Worm (Caenorhabditis elegans) whole organism, L4 larva: ENCODE data around the gene C16C8.22.

Experiments used
- F10B5.3 ChIP-seq: sonication (generic microtip); optimal IDR thresholded peaks from 2 replicates; lab custom pipeline; 2016; ENCODE audit warnings: mild to moderate bottlenecking, missing genetic modification characterization, missing compliant biosample characterization
- F26F4.8 ChIP-seq: fragments of 200-800 bp; sonication (Bioruptor generic); conservative IDR thresholded peaks from 2 replicates; pipeline ENCODE4 v1.3.6; 2022; ENCODE audit warnings: missing genetic modification characterization, missing compliant biosample characterization
- F37D6.2 ChIP-seq: sonication (generic microtip); optimal IDR thresholded peaks from 2 replicates; lab custom pipeline; 2016; ENCODE audit warnings: mild to moderate bottlenecking, missing genetic modification characterization, missing compliant biosample characterization
- F49E8.2 ChIP-seq: sonication (generic microtip); optimal IDR thresholded peaks from 2 replicates; lab custom pipeline; 2016; ENCODE audit warnings: missing compliant biosample characterization, mild to moderate bottlenecking, missing genetic modification characterization, borderline replicate concordance
- T20F7.1 ChIP-seq: fragments of 200-800 bp; sonication (Bioruptor generic); optimal IDR thresholded peaks from 2 replicates; lab custom pipeline; 2018; ENCODE audit warnings: mild to moderate bottlenecking, missing genetic modification characterization, missing compliant biosample characterization
- ZK546.5 ChIP-seq, 2 experiments: sonication (generic microtip); optimal IDR thresholded peaks; 2 replicates each; lab custom pipeline; 2017; ENCODE audit warnings: missing biosample characterization in 2 of 2, missing genetic modification characterization in 2 of 2
- ama-1 ChIP-seq: fragments of 150-350 bp; optimal IDR thresholded peaks from 2 replicates; lab custom pipeline; 2014; ENCODE audit warnings: inconsistent platforms, mixed read lengths
- attf-4 ChIP-seq: sonication (generic microtip); optimal IDR thresholded peaks from 3 replicates; lab custom pipeline; 2017; ENCODE audit warnings: missing biosample characterization, missing genetic modification characterization
- ceh-28 ChIP-seq: fragments of 150-350 bp; optimal IDR thresholded peaks from 2 replicates; lab custom pipeline; 2014; ENCODE audit warnings: missing biosample characterization, missing genetic modification reagents, missing genetic modification characterization
- ceh-32 ChIP-seq: sonication (generic microtip); optimal IDR thresholded peaks from 2 replicates; lab custom pipeline; 2016; ENCODE audit warnings: mild to moderate bottlenecking, missing genetic modification characterization, missing compliant biosample characterization; ENCODE audit not compliant: poor library complexity
- ceh-62 ChIP-seq: sonication (generic microtip); optimal IDR thresholded peaks from 2 replicates; lab custom pipeline; 2017; ENCODE audit warnings: missing biosample characterization, missing genetic modification characterization
- ctbp-1 ChIP-seq: fragments of 200-800 bp; sonication (Bioruptor generic); IDR thresholded peaks from 2 replicates; pipeline ENCODE4 v1.3.6; 2022; ENCODE audit warnings: missing genetic modification reagents, missing genetic modification characterization, missing compliant biosample characterization
- daf-12 ChIP-seq: fragments of 150-350 bp; optimal IDR thresholded peaks from 2 replicates; lab custom pipeline; 2014; ENCODE audit warnings: missing biosample characterization, missing genetic modification reagents, missing genetic modification characterization
- daf-19 ChIP-seq: fragments of 200-800 bp; sonication (Bioruptor generic); conservative IDR thresholded peaks from 2 replicates; pipeline ENCODE4 v1.3.6; 2022; ENCODE audit warnings: missing genetic modification characterization, missing compliant biosample characterization
- daf-8 ChIP-seq: fragments of 200-800 bp; sonication (Bioruptor generic); IDR thresholded peaks from 2 replicates; pipeline ENCODE4 v1.3.6; 2022; ENCODE audit warnings: missing genetic modification characterization, missing compliant biosample characterization
- dmd-8 ChIP-seq: fragments of 200-800 bp; sonication (Bioruptor generic); IDR thresholded peaks from 2 replicates; pipeline ENCODE4 v1.3.6; 2022; ENCODE audit warnings: missing genetic modification characterization, missing compliant biosample characterization
- dpl-1 ChIP-seq: fragments of 150-350 bp; optimal IDR thresholded peaks from 2 replicates; lab custom pipeline; 2014; ENCODE audit warnings: missing biosample characterization, missing genetic modification reagents, missing genetic modification characterization
- duxl-1 ChIP-seq: sonication (generic microtip); optimal IDR thresholded peaks from 2 replicates; lab custom pipeline; 2016; ENCODE audit warnings: mild to moderate bottlenecking, missing genetic modification characterization, moderate library complexity, missing compliant biosample characterization; ENCODE audit not compliant: poor library complexity
- hmg-1.1 ChIP-seq: fragments of 200-800 bp; sonication (Bioruptor generic); IDR thresholded peaks from 2 replicates; pipeline ENCODE4 v1.3.6; 2022; ENCODE audit warnings: missing genetic modification reagents, missing genetic modification characterization, missing compliant biosample characterization
- lin-15B ChIP-seq: fragments of 150-350 bp; sonication (generic microtip); optimal IDR thresholded peaks from 3 replicates; lab custom pipeline; 2014; ENCODE audit warnings: missing biosample characterization, missing genetic modification characterization
- lir-3 ChIP-seq: sonication (generic microtip); optimal IDR thresholded peaks from 2 replicates; lab custom pipeline; 2016; ENCODE audit warnings: mild to moderate bottlenecking, missing genetic modification characterization, missing compliant biosample characterization
- mdt-29 ChIP-seq: fragments of 200-800 bp; sonication (Bioruptor generic); IDR thresholded peaks from 2 replicates; pipeline ENCODE4 v1.3.6; 2022; ENCODE audit warnings: missing genetic modification reagents, missing genetic modification characterization, missing compliant biosample characterization
- mes-2 ChIP-seq: sonication (generic microtip); optimal IDR thresholded peaks from 2 replicates; lab custom pipeline; 2016; ENCODE audit warnings: missing genotype, mild to moderate bottlenecking, missing genetic modification characterization, missing compliant biosample characterization; ENCODE audit not compliant: poor library complexity, severe bottlenecking
- mxl-3 ChIP-seq: fragments of 200-800 bp; sonication (Bioruptor generic); optimal IDR thresholded peaks from 2 replicates; lab custom pipeline; 2018; ENCODE audit warnings: mild to moderate bottlenecking, missing genetic modification characterization, missing compliant biosample characterization
- nhr-102 ChIP-seq: sonication (generic microtip); optimal IDR thresholded peaks from 2 replicates; lab custom pipeline; 2016; ENCODE audit warnings: mild to moderate bottlenecking, missing genetic modification characterization, moderate library complexity, missing compliant biosample characterization
- nhr-111 ChIP-seq: fragments of 200-800 bp; sonication (Bioruptor generic); optimal IDR thresholded peaks from 2 replicates; lab custom pipeline; 2018; ENCODE audit warnings: mild to moderate bottlenecking, missing genetic modification characterization, missing compliant biosample characterization
- nhr-237 ChIP-seq: sonication (generic microtip); optimal IDR thresholded peaks from 2 replicates; lab custom pipeline; 2017; ENCODE audit warnings: missing biosample characterization, missing genetic modification characterization
- nhr-25 ChIP-seq: sonication (generic microtip); optimal IDR thresholded peaks from 2 replicates; lab custom pipeline; 2017; ENCODE audit warnings: missing genetic modification characterization, mild to moderate bottlenecking, missing compliant biosample characterization, antibody characterized with exemption, moderate library complexity, borderline replicate concordance; ENCODE audit not compliant: insufficient read depth
- nhr-48 ChIP-seq: sonication (generic microtip); optimal IDR thresholded peaks from 2 replicates; lab custom pipeline; 2016; ENCODE audit warnings: mild to moderate bottlenecking, missing genetic modification characterization, missing compliant biosample characterization
- saeg-2 ChIP-seq: fragments of 200-800 bp; sonication (Bioruptor generic); IDR thresholded peaks from 2 replicates; pipeline ENCODE4 v1.3.6; 2022; ENCODE audit warnings: missing genetic modification reagents, missing genetic modification characterization, missing compliant biosample characterization
- set-16 ChIP-seq: fragments of 200-800 bp; sonication (Bioruptor generic); IDR thresholded peaks from 2 replicates; pipeline ENCODE4 v1.3.6; 2022; ENCODE audit warnings: missing genetic modification reagents, missing genetic modification characterization, missing compliant biosample characterization
- spr-3 ChIP-seq: fragments of 200-800 bp; sonication (Bioruptor generic); optimal IDR thresholded peaks from 2 replicates; lab custom pipeline; 2018; ENCODE audit warnings: mild to moderate bottlenecking, missing genetic modification characterization, missing compliant biosample characterization
- tag-97 ChIP-seq: fragments of 200-800 bp; sonication (Bioruptor generic); IDR thresholded peaks from 2 replicates; pipeline ENCODE4 v1.3.6; 2022; ENCODE audit warnings: missing genetic modification characterization, missing compliant biosample characterization
- zfp-2 ChIP-seq: sonication (generic microtip); optimal IDR thresholded peaks from 2 replicates; lab custom pipeline; 2016; ENCODE audit warnings: mild to moderate bottlenecking, missing genetic modification characterization, missing compliant biosample characterization
- ztf-11 ChIP-seq: fragments of 150-350 bp; optimal IDR thresholded peaks from 2 replicates; lab custom pipeline; 2014; ENCODE audit warnings: missing biosample characterization, missing genetic modification characterization

The C16C8.22 gene

ce11 chrII:3428158-3428704 lies 14.8 kb downstream of the C16C8.22 start (continued):
- TF ChIP-seq T20F7.1 (no peak), F10B5.3 (no peak), nhr-48 (no peak), hmg-1.1 (GFP tag; lab: Robert Waterston, UW) (peak; percentile 71), dpl-1 (GFP tag; lab: Kevin White, UChicago) (no peak), ZK546.5 (tag; optimal IDR thresholded peaks at IDR 0.05; lab: Kevin White, UChicago) (no peak), saeg-2 (GFP tag; lab: Robert Waterston, UW) (no peak), ceh-32 (tag; lab: Kevin White, UChicago) (no peak), daf-19 (GFP tag; lab: Robert Waterston, UW) (no peak), set-16 (peak; percentile 82), nhr-25 (tag; lab: Kevin White, UChicago) (no peak), dmd-8 (GFP tag; lab: Robert Waterston, UW) (no peak), F26F4.8 (GFP tag; lab: Robert Waterston, UW) (no peak), ama-1 (no peak), mes-2 (no peak), lir-3 (no peak), mdt-29 (GFP tag; lab: Robert Waterston, UW) (no peak), ceh-62 (tag; lab: Kevin White, UChicago) (no peak), zfp-2 (no peak), mxl-3 (no peak), spr-3 (no peak), nhr-237 (tag; lab: Kevin White, UChicago) (no peak), ctbp-1 (0 out of 2 replicates have a peak, but pooled peaks have one; percentile 33), attf-4 (tag; lab: Kevin White, UChicago) (no peak)

DNA sequence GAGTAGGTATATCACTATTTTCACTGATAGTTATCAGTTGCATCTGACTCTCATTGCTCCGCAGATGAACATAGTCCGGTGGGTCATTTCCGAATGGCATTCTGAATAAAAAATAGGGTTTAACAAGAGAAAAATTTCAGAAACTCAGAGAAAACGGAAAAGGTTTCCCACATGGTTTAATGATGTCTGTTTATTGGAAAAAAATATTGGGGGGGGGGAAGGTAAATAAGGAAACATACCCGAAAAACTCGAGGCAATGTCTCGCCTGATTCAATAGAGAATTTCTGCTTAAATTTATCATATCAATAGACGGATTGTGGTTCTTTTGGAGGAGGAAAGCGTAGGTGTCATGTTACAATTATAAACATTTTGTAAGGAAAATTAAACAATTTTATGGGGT lies 17.6 kb downstream of the C16C8.22 start, which contains the start of gene nep-11:
Gene nep-11, minus strand, starts transcription at position 101 of the 400 bp plus-strand sequence.
- no peak for TF ChIP-seq daf-8 (GFP tag; lab: Robert Waterston, UW)
- TF ChIP-seq attf-4 (tag; lab: Kevin White, UChicago), result no peak
- no peak for TF ChIP-seq ztf-11 (tag; lab: Kevin White, UChicago)
- no peak for TF ChIP-seq nhr-111
- TF ChIP-seq nhr-102 (tag; lab: Kevin White, UChicago), result no peak
- TF ChIP-seq F49E8.2 (tag; lab: Kevin White, UChicago), result no peak
- TF ChIP-seq F37D6.2 (tag; lab: Kevin White, UChicago), result no peak
- TF ChIP-seq ceh-28 (tag; lab: Kevin White, UChicago), result no peak
- TF ChIP-seq ceh-62 (tag; lab: Kevin White, UChicago), result no peak

- no peak for TF ChIP-seq mxl-3
- TF ChIP-seq tag-97, result no peak
- TF ChIP-seq lin-15B (tag; lab: Kevin White, UChicago), result no peak
- no peak for TF ChIP-seq hmg-1.1 (GFP tag; lab: Robert Waterston, UW)
- TF ChIP-seq dmd-8 (GFP tag; lab: Robert Waterston, UW), result no peak
- peak; percentile 80 for TF ChIP-seq duxl-1 (tag; lab: Kevin White, UChicago)
These were observed 20.1 kb downstream of the C16C8.22 start for ce11 chrII:3422938-3423337.

DNA sequence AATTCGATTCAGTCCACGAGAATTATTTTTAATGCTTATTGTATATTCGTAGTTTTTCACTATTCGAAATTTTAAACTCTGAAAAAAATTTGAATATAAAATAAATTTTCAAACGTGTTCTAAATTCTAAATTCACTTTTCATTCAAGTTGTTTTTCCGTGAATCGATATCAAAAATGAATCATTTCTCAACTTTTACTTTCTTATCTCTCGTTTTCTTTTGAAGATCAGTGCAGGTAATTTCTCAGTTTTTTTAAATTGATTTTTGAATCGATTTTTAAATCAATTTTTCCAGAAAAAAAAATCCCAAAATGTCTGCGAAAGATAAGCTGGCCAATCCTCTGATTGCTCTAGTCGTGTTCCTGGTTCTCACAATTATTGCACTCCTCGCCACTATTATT lies 26.5 kb downstream of the C16C8.22 start, which contains the start of gene nep-6:
Gene nep-6, plus strand, starts transcription at position 301 of the 400 bp plus-strand sequence.
- no peak for TF ChIP-seq daf-12
